Worm (Caenorhabditis elegans) whole organism, early embryonic: ENCODE data around the gene W01C9.2.
A peak's percentile ranks its signal among the peaks of the same experiment; 100 is the strongest.

Experiments used
- B0310.2 ChIP-seq: sonication (generic microtip); optimal IDR thresholded peaks from 2 replicates; lab custom pipeline; 2016; ENCODE audit warnings: mild to moderate bottlenecking, missing genetic modification characterization, missing compliant biosample characterization
- F13C5.2 ChIP-seq: sonication (generic microtip); optimal IDR thresholded peaks from 2 replicates; lab custom pipeline; 2017; ENCODE audit warnings: mild to moderate bottlenecking, missing genetic modification characterization, inconsistent platforms, missing compliant biosample characterization
- aly-1 ChIP-seq: sonication (generic microtip); optimal IDR thresholded peaks from 2 replicates; lab custom pipeline; 2016; ENCODE audit warnings: missing genetic modification characterization, missing compliant biosample characterization
- ama-1 ChIP-seq: fragments of 150-350 bp; optimal IDR thresholded peaks from 2 replicates; lab custom pipeline; 2014
- ceh-13 ChIP-seq: fragments of 200-800 bp; sonication (Bioruptor generic); optimal IDR thresholded peaks from 2 replicates; lab custom pipeline; 2018; ENCODE audit warnings: mild to moderate bottlenecking, missing genetic modification characterization, missing compliant biosample characterization
- ceh-36 ChIP-seq: sonication (generic microtip); optimal IDR thresholded peaks from 2 replicates; lab custom pipeline; 2016; ENCODE audit warnings: missing genetic modification characterization, inconsistent platforms, missing compliant biosample characterization
- ets-7 ChIP-seq: sonication (generic microtip); optimal IDR thresholded peaks from 2 replicates; lab custom pipeline; 2016; ENCODE audit warnings: missing genotype, missing genetic modification characterization, missing compliant biosample characterization
- flt-1 ChIP-seq: fragments of 200-800 bp; sonication (Bioruptor generic); IDR thresholded peaks from 2 replicates; pipeline ENCODE4 v1.3.6; 2022; ENCODE audit warnings: missing genetic modification characterization, missing compliant biosample characterization
- hmbx-1 ChIP-seq: sonication (generic microtip); optimal IDR thresholded peaks from 2 replicates; lab custom pipeline; 2016; ENCODE audit warnings: mild to moderate bottlenecking, missing genetic modification characterization, missing compliant biosample characterization
- hmg-4 ChIP-seq: fragments of 200-800 bp; sonication (Bioruptor generic); optimal IDR thresholded peaks from 2 replicates; lab custom pipeline; 2018; ENCODE audit warnings: mild to moderate bottlenecking, missing genetic modification characterization, missing compliant biosample characterization
- hnd-1 ChIP-seq: sonication (generic microtip); optimal IDR thresholded peaks from 2 replicates; lab custom pipeline; 2016; ENCODE audit warnings: missing genetic modification characterization, missing compliant biosample characterization
- pes-1 ChIP-seq: fragments of 200-800 bp; sonication (Bioruptor generic); IDR thresholded peaks from 2 replicates; pipeline ENCODE4 v1.3.6; 2022; ENCODE audit warnings: missing genetic modification reagents, missing genetic modification characterization, missing compliant biosample characterization
- scrt-1 ChIP-seq: fragments of 200-800 bp; sonication (Bioruptor generic); IDR thresholded peaks from 2 replicates; pipeline ENCODE4 v1.3.6; 2022; ENCODE audit warnings: missing genetic modification characterization, missing compliant biosample characterization
- sea-1 ChIP-seq: fragments of 200-800 bp; sonication (Bioruptor generic); conservative IDR thresholded peaks from 2 replicates; pipeline ENCODE4 v1.3.6; 2022; ENCODE audit warnings: missing genetic modification characterization, missing compliant biosample characterization
- tbx-11 ChIP-seq: fragments of 200-800 bp; sonication (Bioruptor generic); IDR thresholded peaks from 2 replicates; pipeline ENCODE4 v1.3.6; 2022; ENCODE audit warnings: missing genetic modification characterization, missing compliant biosample characterization
- tbx-37 ChIP-seq: fragments of 200-800 bp; sonication (Bioruptor generic); conservative IDR thresholded peaks from 2 replicates; pipeline ENCODE4 v1.3.6; 2022; ENCODE audit warnings: missing genetic modification reagents, missing genetic modification characterization, missing compliant biosample characterization
- tra-4 ChIP-seq: sonication (generic microtip); optimal IDR thresholded peaks from 2 replicates; lab custom pipeline; 2017; ENCODE audit warnings: missing genetic modification characterization, missing compliant biosample characterization

W01C9.2 gene

ce11 chrII:8583035-8583434 is 46.9 kb downstream of the W01C9.2 start:
- TF ChIP-seq ceh-36: no peak
- TF ChIP-seq ama-1: peak; percentile 54

ce11 chrII:8585036-8585627 is 49.0 kb downstream of the W01C9.2 start, which contains the start of gene F54C9.11:
Gene F54C9.11, minus strand, starts transcription at chrII:8585086.
- TF ChIP-seq pes-1 (GFP tag; lab: Robert Waterston, UW): no peak
- TF ChIP-seq B0310.2 (tag; lab: Kevin White, UChicago): no peak
- TF ChIP-seq aly-1 (tag; lab: Kevin White, UChicago): no peak
- TF ChIP-seq tbx-37 (GFP tag; lab: Robert Waterston, UW): no peak
- TF ChIP-seq sea-1 (GFP tag; lab: Robert Waterston, UW): no peak
- no peak for TF ChIP-seq tra-4
- no peak for TF ChIP-seq scrt-1
- no peak for TF ChIP-seq ceh-36
- no peak for TF ChIP-seq ceh-13 (GFP tag; lab: Kevin White, UChicago)
- no peak for TF ChIP-seq ets-7
- no peak for TF ChIP-seq tbx-11
- no peak for TF ChIP-seq flt-1 (GFP tag; lab: Robert Waterston, UW)
- no peak for TF ChIP-seq hmbx-1 (tag; lab: Kevin White, UChicago)
- TF ChIP-seq hnd-1 (tag; lab: Kevin White, UChicago): no peak
- TF ChIP-seq F13C5.2 (tag; lab: Kevin White, UChicago): no peak

ce11 chrII:8585921-8586320 is 49.8 kb downstream of the W01C9.2 start:
- TF ChIP-seq hnd-1 (tag; lab: Kevin White, UChicago) (no peak), hmg-4 (GFP tag; lab: Kevin White, UChicago) (no peak), aly-1 (tag; lab: Kevin White, UChicago) (no peak), F13C5.2 (tag; lab: Kevin White, UChicago) (no peak), flt-1 (GFP tag; lab: Robert Waterston, UW) (no peak), tbx-11 (no peak), tra-4 (no peak), scrt-1 (no peak), B0310.2 (tag; lab: Kevin White, UChicago) (no peak)

- TF ChIP-seq hnd-1 (tag; lab: Kevin White, UChicago): no peak
- no peak for TF ChIP-seq tbx-11
- TF ChIP-seq hmg-4 (GFP tag; lab: Kevin White, UChicago): no peak
- no peak for TF ChIP-seq aly-1 (tag; lab: Kevin White, UChicago)
- TF ChIP-seq tra-4: no peak
- TF ChIP-seq ceh-36: no peak
- TF ChIP-seq ceh-13 (GFP tag; lab: Kevin White, UChicago): no peak
These were observed 51.6 kb downstream of the W01C9.2 start for ce11 chrII:8587660-8588230.
